Fruit fly (Drosophila melanogaster) S2 (cell line): ENCODE measurements around the gene Lsd-2.

Experiments used
- CG8478 ChIP-seq: fragments of >200 bp; optimal IDR thresholded peaks from 2 replicates; lab custom pipeline; 2018
- CTCF ChIP-seq, 2 experiments: fragments of >200 bp; optimal IDR thresholded peaks; 2 replicates each; lab custom pipeline; 2018

DNA sequence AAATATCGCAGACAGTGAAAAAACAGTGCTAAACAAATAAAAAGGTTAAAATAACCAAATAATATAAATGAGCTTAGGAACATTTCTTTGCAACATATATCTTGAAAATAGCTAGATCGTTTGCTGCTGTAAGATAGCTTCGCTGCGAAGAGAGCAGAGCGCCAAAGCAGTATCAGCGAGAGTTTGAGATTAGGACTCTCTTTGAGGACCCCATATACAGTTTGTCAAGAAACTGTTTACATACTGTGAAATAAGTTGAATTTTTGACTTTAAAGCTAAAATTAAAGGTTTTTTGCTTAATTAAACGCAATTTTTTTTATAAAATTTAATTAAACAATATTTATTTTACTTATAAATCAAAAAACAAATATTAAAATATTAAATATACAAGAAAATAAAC, 586 bp upstream of the Lsd-2 start:
- TF ChIP-seq CG8478 (lab: Kevin White, UChicago) = no peak
- TF ChIP-seq CTCF (optimal IDR thresholded peaks at IDR 0.05; lab: Kevin White, UChicago) = no peak
